Fruit fly (Drosophila melanogaster) whole organism, wandering third instar larva: ENCODE data around the gene Cog1.

Experiments used
- Abd-B ChIP-seq: fragments of >200 bp; optimal IDR thresholded peaks from 2 replicates; lab custom pipeline; 2017; ENCODE audit warnings: missing biosample characterization, missing genetic modification characterization
- CG32264 ChIP-seq: fragments of 200-800 bp; sonication (Bioruptor generic); optimal IDR thresholded peaks from 2 replicates; lab custom pipeline; 2016; ENCODE audit warnings: missing biosample characterization, missing genetic modification characterization
- CG9705 ChIP-seq: fragments of 200-800 bp; sonication (Bioruptor generic); optimal IDR thresholded peaks from 2 replicates; lab custom pipeline; 2018; ENCODE audit warnings: missing biosample characterization, mild to moderate bottlenecking, missing genetic modification characterization
- CrebA ChIP-seq: fragments of 200-800 bp; sonication (Bioruptor generic); optimal IDR thresholded peaks from 2 replicates; lab custom pipeline; 2016; ENCODE audit warnings: missing biosample characterization, mild to moderate bottlenecking, missing genetic modification characterization, borderline replicate concordance
- Dif ChIP-seq: fragments of 200-275, 200-300 bp; sonication (Bioruptor generic); optimal IDR thresholded peaks from 2 replicates; lab custom pipeline; 2018; ENCODE audit warnings: missing biosample characterization, missing genetic modification characterization; ENCODE audit not compliant: partially characterized antibody
- GATAd ChIP-seq: sonication (Bioruptor generic); optimal IDR thresholded peaks from 2 replicates; lab custom pipeline; 2016; ENCODE audit warnings: missing biosample characterization, missing genetic modification characterization
- Hnf4 ChIP-seq: fragments of 200-800 bp; sonication (Bioruptor generic); optimal IDR thresholded peaks from 2 replicates; lab custom pipeline; 2016; ENCODE audit warnings: missing biosample characterization, mild to moderate bottlenecking, missing genetic modification characterization
- Hr78 ChIP-seq: fragments of >200 bp; optimal IDR thresholded peaks from 2 replicates; lab custom pipeline; 2017; ENCODE audit warnings: missing biosample characterization, missing genetic modification characterization
- Hr83 ChIP-seq: fragments of 200-300 bp; sonication (Bioruptor generic); optimal IDR thresholded peaks from 2 replicates; lab custom pipeline; 2016; ENCODE audit warnings: missing biosample characterization, mild to moderate bottlenecking, missing genetic modification characterization, moderate library complexity; ENCODE audit not compliant: poor library complexity, severe bottlenecking
- Jra ChIP-seq: sonication (Bioruptor generic); optimal IDR thresholded peaks from 2 replicates; lab custom pipeline; 2016; ENCODE audit warnings: missing biosample characterization, missing genetic modification characterization
- Mio ChIP-seq: sonication (Bioruptor generic); optimal IDR thresholded peaks from 2 replicates; lab custom pipeline; 2016; ENCODE audit warnings: missing biosample characterization, missing genetic modification characterization
- Myc ChIP-seq: fragments of >200 bp; optimal IDR thresholded peaks from 2 replicates; lab custom pipeline; 2017
- N ChIP-seq: fragments of >200 bp; optimal IDR thresholded peaks from 2 replicates; lab custom pipeline; 2018; ENCODE audit warnings: missing biosample characterization, missing external identifiers, missing genetic modification characterization
- OdsH ChIP-seq: fragments of 200-800 bp; sonication (Bioruptor generic); optimal IDR thresholded peaks from 2 replicates; lab custom pipeline; 2016; ENCODE audit warnings: missing biosample characterization, mild to moderate bottlenecking, missing genetic modification characterization
- Rel ChIP-seq, 2 experiments: fragments of 200-800 bp; sonication (Bioruptor generic) in 1 of 2; optimal IDR thresholded peaks; 2 replicates in 1 of 2; 3 replicates in 1 of 2; lab custom pipeline; 2016 to 2019; ENCODE audit warnings: mild to moderate bottlenecking in 2 of 2, missing biosample characterization in 2 of 2, missing genetic modification characterization in 2 of 2, moderate library complexity in 1 of 2
- Vsx2 ChIP-seq: fragments of 200-300, 225-300 bp; sonication (Bioruptor generic); optimal IDR thresholded peaks from 2 replicates; lab custom pipeline; 2018; ENCODE audit warnings: missing biosample characterization, missing genetic modification characterization; ENCODE audit not compliant: partially characterized antibody
- br ChIP-seq: fragments of 200-800 bp; sonication (Bioruptor generic); optimal IDR thresholded peaks from 2 replicates; lab custom pipeline; 2016; ENCODE audit warnings: missing biosample characterization, missing genetic modification characterization
- brk ChIP-seq: fragments of 200-800 bp; sonication (Bioruptor generic); optimal IDR thresholded peaks from 2 replicates; lab custom pipeline; 2016; ENCODE audit warnings: missing biosample characterization, mild to moderate bottlenecking, missing genetic modification characterization
- dl ChIP-seq, 2 experiments: fragments of 175-275, 200-275 bp in 1 of 2; fragments of 200-275 bp in 1 of 2; sonication (Bioruptor generic); optimal IDR thresholded peaks; lab custom pipeline; 2018; ENCODE audit warnings: mild to moderate bottlenecking in 2 of 2, missing biosample characterization in 2 of 2, missing genetic modification characterization in 2 of 2, moderate library complexity in 2 of 2; ENCODE audit not compliant: partially characterized antibody in 2 of 2, insufficient read depth in 1 of 2
- dsf ChIP-seq: sonication (Bioruptor generic); optimal IDR thresholded peaks from 2 replicates; lab custom pipeline; 2016; ENCODE audit warnings: missing biosample characterization, missing genetic modification characterization, borderline replicate concordance
- foxo ChIP-seq, 2 experiments: fragments of 200-800 bp; sonication (Bioruptor generic); optimal IDR thresholded peaks; 2 replicates in 1 of 2; 3 replicates in 1 of 2; lab custom pipeline; 2016 to 2017; ENCODE audit warnings: missing biosample characterization in 2 of 2, missing genetic modification characterization in 2 of 2
- fru ChIP-seq: fragments of 200-800 bp; sonication (Bioruptor generic); optimal IDR thresholded peaks from 3 replicates; lab custom pipeline; 2016; ENCODE audit warnings: missing biosample characterization, mild to moderate bottlenecking, missing genetic modification characterization
- h ChIP-seq: fragments of 200-800 bp; sonication (Bioruptor generic); optimal IDR thresholded peaks from 3 replicates; lab custom pipeline; 2016; ENCODE audit warnings: missing biosample characterization, mild to moderate bottlenecking, missing genetic modification characterization
- jim ChIP-seq: fragments of 175-275, 200-325 bp; sonication (Bioruptor generic); optimal IDR thresholded peaks from 2 replicates; lab custom pipeline; 2016; ENCODE audit warnings: missing biosample characterization, mild to moderate bottlenecking, missing genetic modification characterization
- lola ChIP-seq: fragments of >200 bp; optimal IDR thresholded peaks from 2 replicates; lab custom pipeline; 2017; ENCODE audit warnings: missing biosample characterization, missing genetic modification characterization
- pan ChIP-seq: fragments of >200 bp; optimal IDR thresholded peaks from 2 replicates; lab custom pipeline; 2017
- rgr ChIP-seq: fragments of 200-800 bp; sonication (Bioruptor generic); optimal IDR thresholded peaks from 3 replicates; lab custom pipeline; 2016; ENCODE audit warnings: missing biosample characterization, mild to moderate bottlenecking, missing genetic modification characterization
- sage ChIP-seq: fragments of 200-800 bp; sonication (Bioruptor generic); optimal IDR thresholded peaks from 2 replicates; lab custom pipeline; 2016; ENCODE audit warnings: missing biosample characterization, mild to moderate bottlenecking, missing genetic modification characterization
- sv ChIP-seq: fragments of 200-800 bp; sonication (Bioruptor generic); optimal IDR thresholded peaks from 3 replicates; lab custom pipeline; 2016; ENCODE audit warnings: missing biosample characterization, missing genetic modification characterization
- tai ChIP-seq: sonication (Bioruptor generic); optimal IDR thresholded peaks from 2 replicates; lab custom pipeline; 2016; ENCODE audit warnings: missing biosample characterization, missing genetic modification characterization
- usp ChIP-seq: fragments of >200 bp; optimal IDR thresholded peaks from 2 replicates; lab custom pipeline; 2017; ENCODE audit warnings: missing biosample characterization, missing genetic modification characterization
- woc ChIP-seq: sonication (Bioruptor generic); optimal IDR thresholded peaks from 2 replicates; lab custom pipeline; 2016; ENCODE audit warnings: missing biosample characterization, mild to moderate bottlenecking, missing genetic modification characterization

Cog1 gene

DNA sequence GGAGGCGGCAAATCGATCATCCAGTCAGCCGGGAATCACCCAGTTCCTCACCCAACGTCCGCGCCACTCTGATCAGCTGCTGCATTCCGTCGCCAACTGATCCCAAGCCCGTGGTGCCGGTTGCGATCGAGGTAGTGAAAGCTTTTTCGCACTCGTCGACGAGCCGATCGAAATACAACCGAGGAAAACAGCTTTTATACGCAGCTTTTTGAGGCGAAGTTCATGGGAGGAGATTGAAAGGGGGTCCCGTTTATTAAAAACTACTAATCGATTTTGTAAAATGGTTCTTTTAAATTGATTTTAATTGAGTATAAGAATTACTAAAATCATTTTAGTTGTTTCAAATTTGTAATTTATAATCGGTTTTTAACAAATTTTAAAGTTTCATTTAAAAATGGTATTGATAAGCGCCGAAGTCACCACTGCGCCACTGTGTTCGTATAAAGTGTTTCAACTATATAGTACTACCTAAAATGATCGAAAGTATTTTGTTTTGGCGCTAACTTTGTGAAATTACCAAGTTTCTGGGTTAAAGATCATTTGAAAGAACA is 2.0 kb upstream of the Cog1 start, which contains the start of gene CG4860 (continued):
- TF ChIP-seq dl (GFP tag; optimal IDR thresholded peaks at IDR 0.05; lab: Kevin White, UChicago; ENCODE audit: insufficient read depth in 1 of 2, partially characterized antibody in 2 of 2): no peak
- TF ChIP-seq Hr83 (GFP tag; lab: Kevin White, UChicago): peak; percentile 86
- no peak for TF ChIP-seq lola (GFP tag; lab: Kevin White, UChicago)
- no peak for TF ChIP-seq Vsx2 (GFP tag; lab: Kevin White, UChicago)
- TF ChIP-seq h (GFP tag; lab: Kevin White, UChicago): peak; percentile 93
- TF ChIP-seq N (GFP tag; lab: Kevin White, UChicago): no peak
- TF ChIP-seq usp (GFP tag; lab: Kevin White, UChicago): no peak
- no peak for TF ChIP-seq Dif
- TF ChIP-seq tai (GFP tag; lab: Kevin White, UChicago): no peak
- no peak for TF ChIP-seq Myc (lab: Kevin White, UChicago)
- TF ChIP-seq CG32264 (GFP tag; lab: Kevin White, UChicago): peak; percentile 79

DNA sequence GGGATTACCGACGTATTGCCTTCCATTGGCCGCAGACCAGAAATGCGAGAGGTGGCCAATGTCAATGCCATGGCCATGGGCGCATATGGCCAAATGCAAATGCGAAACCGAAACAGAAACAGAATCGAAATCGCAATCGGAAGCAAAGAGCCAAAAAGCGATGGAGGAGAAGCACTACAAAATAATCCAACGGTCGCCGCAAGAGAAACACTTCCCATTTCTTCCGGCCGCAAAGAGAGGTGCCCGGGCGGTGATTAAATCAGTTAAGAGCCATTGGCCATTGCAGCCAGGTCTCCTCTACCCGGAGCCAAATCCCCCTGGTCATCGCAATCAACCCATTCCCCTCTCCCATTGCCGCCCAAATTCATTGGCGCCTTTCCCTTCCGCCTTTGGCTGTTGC is 5.3 kb downstream of the Cog1 start, which contains the start of gene CG14742:
TSS of gene CG14742 (plus strand) at position 301 of the 400 bp plus-strand sequence.
- no peak for TF ChIP-seq brk (GFP tag; lab: Kevin White, UChicago)
- no peak for TF ChIP-seq OdsH (GFP tag; lab: Kevin White, UChicago)
- TF ChIP-seq Vsx2 (GFP tag; lab: Kevin White, UChicago): no peak
- TF ChIP-seq h (GFP tag; lab: Kevin White, UChicago): no peak
- no peak for TF ChIP-seq Rel (GFP tag; optimal IDR thresholded peaks at IDR 0.05; lab: Kevin White, UChicago)
- no peak for TF ChIP-seq Rel (tag; optimal IDR thresholded peaks at IDR 0.05; lab: Kevin White, UChicago)
- no peak for TF ChIP-seq Jra (GFP tag; lab: Kevin White, UChicago)
- TF ChIP-seq woc (GFP tag; lab: Kevin White, UChicago): no peak
- TF ChIP-seq sage (GFP tag; lab: Kevin White, UChicago): no peak
- TF ChIP-seq Dif: no peak
- TF ChIP-seq CrebA: no peak
- TF ChIP-seq dsf: no peak
- no peak for TF ChIP-seq Myc (lab: Kevin White, UChicago)
- TF ChIP-seq tai (GFP tag; lab: Kevin White, UChicago): no peak
- no peak for TF ChIP-seq Mio (GFP tag; lab: Kevin White, UChicago)
- no peak for TF ChIP-seq CG9705 (GFP tag; lab: Kevin White, UChicago)
- TF ChIP-seq fru (GFP tag; lab: Kevin White, UChicago): no peak
- TF ChIP-seq Hnf4 (GFP tag; lab: Kevin White, UChicago): no peak
- no peak for TF ChIP-seq Hr78 (GFP tag; lab: Kevin White, UChicago)
- TF ChIP-seq lola (GFP tag; lab: Kevin White, UChicago): no peak

DNA sequence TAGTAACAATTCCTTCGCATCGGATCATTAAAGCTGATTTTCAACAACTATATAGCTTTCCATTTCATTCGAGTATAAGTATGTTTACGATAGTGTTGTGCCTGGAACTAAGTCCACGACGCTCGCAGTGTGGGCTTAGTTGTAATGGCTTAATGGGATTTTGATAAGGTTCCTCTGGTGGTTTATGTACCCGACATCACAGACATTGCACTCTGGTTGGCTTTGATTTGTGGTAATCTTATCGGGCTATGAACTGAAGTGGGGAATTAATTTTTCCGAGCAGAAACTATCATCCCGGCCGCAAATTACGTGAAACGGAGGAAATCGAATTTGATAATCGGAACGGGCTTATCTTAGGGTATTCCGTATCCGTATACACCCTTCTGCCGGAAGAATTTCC is 7.9 kb downstream of the Cog1 start:
- TF ChIP-seq OdsH (GFP tag; lab: Kevin White, UChicago) (no peak), Hr83 (GFP tag; lab: Kevin White, UChicago) (no peak), h (GFP tag; lab: Kevin White, UChicago) (no peak), dsf (no peak), sage (GFP tag; lab: Kevin White, UChicago) (no peak), CG9705 (GFP tag; lab: Kevin White, UChicago) (no peak), foxo (GFP tag; optimal IDR thresholded peaks at IDR 0.05; lab: Kevin White, UChicago) (no peak), Hr78 (GFP tag; lab: Kevin White, UChicago) (no peak), Mio (GFP tag; lab: Kevin White, UChicago) (no peak), jim (no peak)
- TF ChIP-seq, all 38 proteins: peak for 0

DNA sequence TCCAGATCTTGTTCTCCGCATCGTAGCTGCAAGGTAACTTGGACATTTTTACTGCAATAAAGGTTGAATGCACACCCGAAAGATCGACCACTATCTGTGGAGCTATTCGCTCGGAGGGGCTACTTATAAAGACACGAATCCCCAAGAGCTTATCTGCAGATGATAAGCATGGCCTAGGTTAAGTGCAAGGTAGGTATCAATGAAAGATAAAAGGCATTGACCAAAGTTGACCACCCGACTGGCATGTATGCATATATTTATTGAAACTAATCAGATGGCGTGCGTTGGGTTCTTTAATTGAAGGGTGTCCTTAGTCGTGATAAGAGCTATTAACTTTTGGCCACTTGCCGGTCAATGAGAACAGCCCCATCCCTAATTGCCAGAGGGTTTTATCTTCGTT is 9.2 kb downstream of the Cog1 start, which contains the start of gene CG4830:
TSS of gene CG4830 (minus strand) at position 101 of the 400 bp plus-strand sequence.
- TF ChIP-seq dl (GFP tag; optimal IDR thresholded peaks at IDR 0.05; lab: Kevin White, UChicago; ENCODE audit: insufficient read depth in 1 of 2, partially characterized antibody in 2 of 2) (no peak), h (GFP tag; lab: Kevin White, UChicago) (no peak), pan (lab: Kevin White, UChicago) (no peak), Hnf4 (GFP tag; lab: Kevin White, UChicago) (no peak), Myc (lab: Kevin White, UChicago) (no peak), dsf (no peak), Hr78 (GFP tag; lab: Kevin White, UChicago) (no peak), Mio (GFP tag; lab: Kevin White, UChicago) (no peak), Abd-B (GFP tag; lab: Kevin White, UChicago) (no peak), woc (GFP tag; lab: Kevin White, UChicago) (no peak), N (GFP tag; lab: Kevin White, UChicago) (no peak), GATAd (GFP tag; lab: Kevin White, UChicago) (no peak), CG9705 (GFP tag; lab: Kevin White, UChicago) (no peak), tai (GFP tag; lab: Kevin White, UChicago) (no peak), rgr (no peak), br (no peak), sv (GFP tag; lab: Kevin White, UChicago) (no peak), CrebA (no peak), fru (GFP tag; lab: Kevin White, UChicago) (no peak), CG32264 (GFP tag; lab: Kevin White, UChicago) (no peak)
